Worm (Caenorhabditis elegans) whole organism, dauer: ENCODE measurements around the gene lin-54.

Experiments
- unc-62 ChIP-seq: sonication (generic microtip); optimal IDR thresholded peaks from 2 replicates; lab custom pipeline; 2017; ENCODE audit warnings: missing biosample characterization, missing genetic modification reagents, missing genetic modification characterization

The lin-54 gene

ce11 chrIV:13244024-13244423 is 3.2 kb downstream of the lin-54 start, which contains the start of gene cox-11:
Gene cox-11 (plus strand): TSS chrIV:13244324.
- TF ChIP-seq unc-62 (GFP tag; lab: Kevin White, UChicago): no peak

ce11 chrIV:13246961-13247360 is 6.1 kb downstream of the lin-54 start, which contains the start of gene JC8.7:
Gene JC8.7 (plus strand): TSS chrIV:13247261.
- TF ChIP-seq unc-62 (GFP tag; lab: Kevin White, UChicago): no peak

- TF ChIP-seq unc-62 (GFP tag; lab: Kevin White, UChicago): no peak
These were observed 6.9 kb downstream of the lin-54 start for ce11 chrIV:13247780-13248179.

- no peak for TF ChIP-seq unc-62 (GFP tag; lab: Kevin White, UChicago)
These were observed 9.4 kb downstream of the lin-54 start for ce11 chrIV:13250243-13250642.

- no peak for TF ChIP-seq unc-62 (GFP tag; lab: Kevin White, UChicago)
These were observed 11.4 kb downstream of the lin-54 start, which contains the start of gene ttr-51 for ce11 chrIV:13252211-13252610. Gene ttr-51 (minus strand): TSS chrIV:13252311.

- TF ChIP-seq unc-62 (GFP tag; lab: Kevin White, UChicago): no peak
These were observed 13.0 kb downstream of the lin-54 start, which contains the start of gene ttr-45 for ce11 chrIV:13253841-13254240. Gene ttr-45 (plus strand): TSS chrIV:13254225.

- no peak for TF ChIP-seq unc-62 (GFP tag; lab: Kevin White, UChicago)
These were observed 15.0 kb downstream of the lin-54 start, which contains the start of gene bus-12 for ce11 chrIV:13255886-13256285. Gene bus-12 (plus strand): TSS chrIV:13256186.

- TF ChIP-seq unc-62 (GFP tag; lab: Kevin White, UChicago): no peak
These were observed 18.0 kb downstream of the lin-54 start, which contains the start of gene JC8.16 for ce11 chrIV:13258872-13259271. Gene JC8.16 (plus strand): TSS chrIV:13259172.

- TF ChIP-seq unc-62 (GFP tag; lab: Kevin White, UChicago): no peak
These were observed 20.9 kb downstream of the lin-54 start for ce11 chrIV:13261778-13262177.

- TF ChIP-seq unc-62 (GFP tag; lab: Kevin White, UChicago): no peak
These were observed 27.5 kb downstream of the lin-54 start for ce11 chrIV:13268385-13268784.

- no peak for TF ChIP-seq unc-62 (GFP tag; lab: Kevin White, UChicago)
These were observed 31.6 kb downstream of the lin-54 start, which contains the start of gene unc-26 for ce11 chrIV:13272494-13272893. Gene unc-26 (minus strand): TSS chrIV:13272516.

- TF ChIP-seq unc-62 (GFP tag; lab: Kevin White, UChicago): no peak
These were observed 41.9 kb downstream of the lin-54 start, which contains the start of gene cpsf-3 for ce11 chrIV:13282778-13283177. Gene cpsf-3 (minus strand): TSS chrIV:13282878.

ce11 chrIV:13289321-13289720 is 48.5 kb downstream of the lin-54 start, which contains the start of gene Y67H2A.10:
Gene Y67H2A.10 (minus strand): TSS chrIV:13289504.
- no peak for TF ChIP-seq unc-62 (GFP tag; lab: Kevin White, UChicago)

- no peak for TF ChIP-seq unc-62 (GFP tag; lab: Kevin White, UChicago)
These were observed 49.4 kb downstream of the lin-54 start for ce11 chrIV:13290239-13290638.
